Worm (Caenorhabditis elegans) whole organism, L1 larva: Measurements from ENCODE around the gene Y71H10B.1.
A peak's percentile ranks its signal among the peaks of the same experiment; 100 is the strongest.

Experiments used
- C16A3.4 ChIP-seq: fragments of 150-350 bp; optimal IDR thresholded peaks from 2 replicates; lab custom pipeline; 2014; ENCODE audit warnings: missing biosample characterization, missing genetic modification characterization
- alr-1 ChIP-seq: fragments of 200-800 bp; sonication (Bioruptor generic); optimal IDR thresholded peaks from 2 replicates; lab custom pipeline; 2018; ENCODE audit warnings: borderline replicate concordance, mild to moderate bottlenecking, missing genetic modification characterization, missing compliant biosample characterization
- ceh-63 ChIP-seq: fragments of 200-800 bp; sonication (Bioruptor generic); optimal IDR thresholded peaks from 2 replicates; lab custom pipeline; 2018; ENCODE audit warnings: mild to moderate bottlenecking, missing genetic modification characterization, missing compliant biosample characterization
- ceh-82 ChIP-seq, 3 experiments: fragments of 150-350 bp in 1 of 3; sonication (generic microtip) in 2 of 3; optimal IDR thresholded peaks; 2 replicates each; lab custom pipeline; 2014 to 2017; ENCODE audit warnings: missing biosample characterization in 3 of 3, missing genetic modification characterization in 3 of 3
- ces-1 ChIP-seq: fragments of 150-350 bp; optimal IDR thresholded peaks from 2 replicates; lab custom pipeline; 2014; ENCODE audit warnings: missing biosample characterization, missing genetic modification reagents, missing genetic modification characterization
- dpl-1 ChIP-seq, 3 experiments: fragments of 150-350 bp in 2 of 3; sonication (generic microtip) in 1 of 3; optimal IDR thresholded peaks; 2 replicates each; lab custom pipeline; 2014 to 2017; ENCODE audit warnings: missing biosample characterization in 3 of 3, missing genetic modification characterization in 3 of 3, missing genetic modification reagents in 3 of 3
- dsc-1 ChIP-seq: sonication (generic microtip); optimal IDR thresholded peaks from 2 replicates; lab custom pipeline; 2016; ENCODE audit warnings: mild to moderate bottlenecking, missing genetic modification characterization, missing compliant biosample characterization
- efl-1 ChIP-seq, 4 experiments: fragments of 150-350 bp; optimal IDR thresholded peaks in 3 of 4; peaks in 1 of 4; 1 replicate in 1 of 4; 2 replicates in 3 of 4; lab custom pipeline; 2014; ENCODE audit warnings: missing biosample characterization in 2 of 4, missing genetic modification characterization in 2 of 4, missing genetic modification reagents in 2 of 4
- efl-3 ChIP-seq: fragments of 200-800 bp; sonication (Bioruptor generic); optimal IDR thresholded peaks from 2 replicates; lab custom pipeline; 2018; ENCODE audit warnings: mild to moderate bottlenecking, missing genetic modification characterization, missing compliant biosample characterization
- egl-13 ChIP-seq: sonication (generic microtip); optimal IDR thresholded peaks from 2 replicates; lab custom pipeline; 2016; ENCODE audit warnings: missing genotype, missing genetic modification reagents, missing genetic modification characterization, missing compliant biosample characterization
- egl-27 ChIP-seq, 2 experiments: fragments of 150-350 bp in 1 of 2; sonication (generic microtip); optimal IDR thresholded peaks; 3 replicates each; lab custom pipeline; 2017 to 2018; ENCODE audit warnings: missing biosample characterization in 2 of 2, missing genetic modification characterization in 2 of 2, missing genetic modification reagents in 2 of 2
- elt-3 ChIP-seq, 6 experiments: fragments of 150-350 bp in 1 of 6; sonication (generic microtip); optimal IDR thresholded peaks; 2 replicates each; lab custom pipeline; 2017 to 2018; ENCODE audit warnings: missing biosample characterization in 6 of 6, missing genetic modification characterization in 6 of 6, inconsistent platforms in 1 of 6
- ets-5 ChIP-seq: fragments of 200-800 bp; sonication (Bioruptor generic); IDR thresholded peaks from 2 replicates; pipeline ENCODE4 v1.3.6; 2022; ENCODE audit warnings: missing genetic modification characterization, missing compliant biosample characterization
- fkh-8 ChIP-seq: sonication (generic microtip); optimal IDR thresholded peaks from 2 replicates; lab custom pipeline; 2016; ENCODE audit warnings: mild to moderate bottlenecking, missing genetic modification characterization, missing compliant biosample characterization
- fos-1 ChIP-seq: fragments of 150-350 bp; optimal IDR thresholded peaks from 2 replicates; lab custom pipeline; 2014; ENCODE audit warnings: missing biosample characterization, missing genetic modification characterization
- grh-1 ChIP-seq: fragments of 200-800 bp; sonication (Bioruptor generic); IDR thresholded peaks from 2 replicates; pipeline ENCODE4 v1.3.6; 2022; ENCODE audit warnings: missing genetic modification reagents, missing genetic modification characterization, missing compliant biosample characterization
- hlh-17 ChIP-seq: fragments of 200-800 bp; sonication (Bioruptor generic); optimal IDR thresholded peaks from 2 replicates; lab custom pipeline; 2018; ENCODE audit warnings: missing genetic modification characterization, mild to moderate bottlenecking, missing compliant biosample characterization, moderate library complexity, borderline replicate concordance
- isw-1 ChIP-seq: fragments of 200-800 bp; sonication (Bioruptor generic); IDR thresholded peaks from 2 replicates; pipeline ENCODE4 v1.3.6; 2022; ENCODE audit warnings: missing genetic modification characterization, missing compliant biosample characterization
- lin-13 ChIP-seq: fragments of 150-350 bp; optimal IDR thresholded peaks from 2 replicates; lab custom pipeline; 2014; ENCODE audit warnings: missing biosample characterization, missing genetic modification reagents, missing genetic modification characterization
- lin-14 ChIP-seq: fragments of 200-800 bp; sonication (Bioruptor generic); optimal IDR thresholded peaks from 2 replicates; lab custom pipeline; 2018; ENCODE audit warnings: mild to moderate bottlenecking, missing genetic modification characterization, moderate library complexity, missing compliant biosample characterization
- lin-35 ChIP-seq, 2 experiments: fragments of 150-350 bp; optimal IDR thresholded peaks; 2 replicates each; lab custom pipeline; 2014; ENCODE audit warnings: missing biosample characterization in 2 of 2, missing genetic modification characterization in 2 of 2, missing genetic modification reagents in 2 of 2
- lsy-2 ChIP-seq, 2 experiments: fragments of 150-350 bp; optimal IDR thresholded peaks; 2 replicates each; lab custom pipeline; 2014; ENCODE audit warnings: missing biosample characterization in 2 of 2, missing genetic modification characterization in 2 of 2
- mef-2 ChIP-seq: fragments of 150-350 bp; optimal IDR thresholded peaks from 2 replicates; lab custom pipeline; 2014; ENCODE audit warnings: missing biosample characterization, missing genetic modification characterization
- mep-1 ChIP-seq: fragments of 150-350 bp; optimal IDR thresholded peaks from 2 replicates; lab custom pipeline; 2014; ENCODE audit warnings: missing biosample characterization, missing genetic modification characterization
- nhr-11 ChIP-seq: fragments of 150-350 bp; optimal IDR thresholded peaks from 2 replicates; lab custom pipeline; 2014; ENCODE audit warnings: missing biosample characterization, missing genetic modification characterization
- nhr-12 ChIP-seq: sonication (generic microtip); optimal IDR thresholded peaks from 2 replicates; lab custom pipeline; 2017; ENCODE audit warnings: missing biosample characterization, missing genetic modification characterization
- nhr-19 ChIP-seq: fragments of 200-800 bp; sonication (Bioruptor generic); conservative IDR thresholded peaks from 2 replicates; pipeline ENCODE4 v1.3.6; 2022; ENCODE audit warnings: missing genetic modification characterization, missing compliant biosample characterization
- nhr-20 ChIP-seq: sonication (generic microtip); optimal IDR thresholded peaks from 2 replicates; lab custom pipeline; 2016; ENCODE audit warnings: mild to moderate bottlenecking, missing genetic modification characterization, missing compliant biosample characterization
- nhr-237 ChIP-seq: fragments of 150-350 bp; optimal IDR thresholded peaks from 2 replicates; lab custom pipeline; 2014; ENCODE audit warnings: missing biosample characterization, missing genetic modification characterization
- nhr-28 ChIP-seq: fragments of 150-350 bp; optimal IDR thresholded peaks from 2 replicates; lab custom pipeline; 2014; ENCODE audit warnings: missing biosample characterization, missing genetic modification characterization
- nhr-47 ChIP-seq: sonication (generic microtip); optimal IDR thresholded peaks from 2 replicates; lab custom pipeline; 2016; ENCODE audit warnings: mild to moderate bottlenecking, missing genetic modification characterization, moderate library complexity, missing compliant biosample characterization
- nhr-71 ChIP-seq: sonication (generic microtip); optimal IDR thresholded peaks from 2 replicates; lab custom pipeline; 2016; ENCODE audit warnings: mild to moderate bottlenecking, missing genetic modification characterization, moderate library complexity, missing compliant biosample characterization
- pag-3 ChIP-seq: sonication (generic microtip); optimal IDR thresholded peaks from 2 replicates; lab custom pipeline; 2017; ENCODE audit warnings: missing genetic modification characterization, mild to moderate bottlenecking, missing compliant biosample characterization, antibody characterized with exemption, borderline replicate concordance; ENCODE audit not compliant: insufficient read depth
- pax-3 ChIP-seq: fragments of 200-800 bp; sonication (Bioruptor generic); optimal IDR thresholded peaks from 2 replicates; lab custom pipeline; 2018; ENCODE audit warnings: mild to moderate bottlenecking, missing genetic modification characterization, moderate library complexity, missing compliant biosample characterization
- skn-1 ChIP-seq: fragments of 150-350 bp; optimal IDR thresholded peaks from 2 replicates; lab custom pipeline; 2014; ENCODE audit warnings: missing biosample characterization, missing genetic modification characterization
- snpc-4 ChIP-seq: fragments of 150-350 bp; optimal IDR thresholded peaks from 2 replicates; lab custom pipeline; 2014; ENCODE audit warnings: missing biosample characterization, missing genetic modification characterization
- snu-23 ChIP-seq: sonication (generic microtip); optimal IDR thresholded peaks from 2 replicates; lab custom pipeline; 2016; ENCODE audit warnings: missing genetic modification characterization, missing compliant biosample characterization
- sox-4 ChIP-seq: sonication (generic microtip); optimal IDR thresholded peaks from 2 replicates; lab custom pipeline; 2016; ENCODE audit warnings: missing genetic modification characterization, missing compliant biosample characterization
- sptf-1 ChIP-seq: fragments of 150-350 bp; optimal IDR thresholded peaks from 2 replicates; lab custom pipeline; 2014; ENCODE audit warnings: missing biosample characterization, missing genetic modification characterization
- sup-37 ChIP-seq: fragments of 200-800 bp; sonication (Bioruptor generic); optimal IDR thresholded peaks from 2 replicates; lab custom pipeline; 2018; ENCODE audit warnings: mild to moderate bottlenecking, missing genetic modification characterization, missing compliant biosample characterization
- unc-130 ChIP-seq: fragments of 150-350 bp; optimal IDR thresholded peaks from 2 replicates; lab custom pipeline; 2017; ENCODE audit warnings: missing biosample characterization, missing genetic modification characterization, inconsistent platforms
- unc-30 ChIP-seq: sonication (generic microtip); optimal IDR thresholded peaks from 2 replicates; lab custom pipeline; 2017; ENCODE audit warnings: missing biosample characterization, missing genetic modification characterization
- unc-62 ChIP-seq: fragments of 150-350 bp; optimal IDR thresholded peaks from 2 replicates; lab custom pipeline; 2014; ENCODE audit warnings: missing biosample characterization, missing genetic modification reagents, missing genetic modification characterization
- unc-86 ChIP-seq: sonication (generic microtip); optimal IDR thresholded peaks from 2 replicates; lab custom pipeline; 2016; ENCODE audit warnings: missing genetic modification characterization, missing compliant biosample characterization
- zag-1 ChIP-seq: fragments of 150-350 bp; optimal IDR thresholded peaks from 2 replicates; lab custom pipeline; 2014; ENCODE audit warnings: missing biosample characterization, missing genetic modification characterization
- zip-4 ChIP-seq: fragments of 200-800 bp; sonication (Bioruptor generic); optimal IDR thresholded peaks from 2 replicates; lab custom pipeline; 2018; ENCODE audit warnings: mild to moderate bottlenecking, missing genetic modification characterization, moderate library complexity, missing compliant biosample characterization
- ztf-11 ChIP-seq, 2 experiments: sonication (generic microtip); optimal IDR thresholded peaks; 2 replicates each; lab custom pipeline; 2016 to 2017; ENCODE audit warnings: missing genetic modification characterization in 2 of 2, missing biosample characterization in 1 of 2, missing compliant biosample characterization in 1 of 2
- ztf-4 ChIP-seq: fragments of 150-350 bp; optimal IDR thresholded peaks from 2 replicates; lab custom pipeline; 2014; ENCODE audit warnings: missing biosample characterization, missing genetic modification characterization

Gene Y71H10B.1

ce11 chrX:2853963-2854362 is 13.9 kb upstream of the Y71H10B.1 start (continued):
- TF ChIP-seq elt-3 (tag; optimal IDR thresholded peaks at IDR 0.05; lab: Kevin White, UChicago) (no peak), hlh-17 (GFP tag; lab: Kevin White, UChicago) (no peak), isw-1 (GFP tag; lab: Robert Waterston, UW) (no peak), alr-1 (tag; lab: Kevin White, UChicago) (no peak), nhr-12 (tag; lab: Kevin White, UChicago) (no peak), unc-86 (no peak), C16A3.4 (no peak), fkh-8 (tag; lab: Kevin White, UChicago) (peak; percentile 47), lin-13 (GFP tag; lab: Kevin White, UChicago) (no peak), skn-1 (tag; lab: Kevin White, UChicago) (no peak), lin-35 (GFP tag; optimal IDR thresholded peaks at IDR 0.05; lab: Kevin White, UChicago) (no peak), ztf-4 (tag; lab: Kevin White, UChicago) (peak; percentile 35), ceh-82 (tag; optimal IDR thresholded peaks at IDR 0.05; lab: Kevin White, UChicago) (no peak), nhr-47 (peak; percentile 61), efl-1 (optimal IDR thresholded peaks at IDR 0.05; lab: Kevin White, UChicago) (no peak), efl-1 (GFP tag; optimal IDR thresholded peaks at IDR 0.05 in 1 of 2; lab: Kevin White, UChicago) (peak in 1 of 2 experiments; percentile 70), sup-37 (GFP tag; lab: Kevin White, UChicago) (no peak), pax-3 (tag; lab: Kevin White, UChicago) (peak; percentile 89), grh-1 (GFP tag; lab: Robert Waterston, UW) (no peak), lin-14 (GFP tag; lab: Kevin White, UChicago) (no peak), mep-1 (tag; lab: Kevin White, UChicago) (no peak), pag-3 (tag; lab: Kevin White, UChicago) (no peak), sptf-1 (tag; lab: Kevin White, UChicago) (no peak), unc-30 (tag; lab: Kevin White, UChicago) (no peak), ceh-63 (GFP tag; lab: Kevin White, UChicago) (no peak), dpl-1 (GFP tag; optimal IDR thresholded peaks at IDR 0.05; lab: Kevin White, UChicago) (no peak), nhr-237 (tag; lab: Kevin White, UChicago) (no peak)

- TF ChIP-seq egl-27 (tag; optimal IDR thresholded peaks at IDR 0.05; lab: Kevin White, UChicago) (peak; percentile 26 to 45), nhr-11 (tag; lab: Kevin White, UChicago) (no peak), unc-130 (tag; lab: Kevin White, UChicago) (peak; percentile 30), alr-1 (tag; lab: Kevin White, UChicago) (no peak), pax-3 (tag; lab: Kevin White, UChicago) (peak; percentile 67), ztf-4 (tag; lab: Kevin White, UChicago) (peak; percentile 72), nhr-71 (tag; lab: Kevin White, UChicago) (peak; percentile 91), egl-13 (tag; lab: Kevin White, UChicago) (peak; percentile 64), snu-23 (GFP tag; lab: Kevin White, UChicago) (peak; percentile 96), efl-3 (GFP tag; lab: Kevin White, UChicago) (no peak), ces-1 (GFP tag; lab: Kevin White, UChicago) (no peak), dsc-1 (peak; percentile 87), fos-1 (peak; percentile 48), ets-5 (GFP tag; lab: Robert Waterston, UW) (no peak), zag-1 (tag; lab: Kevin White, UChicago) (no peak), unc-62 (GFP tag; lab: Kevin White, UChicago) (no peak), mef-2 (tag; lab: Kevin White, UChicago) (peak; percentile 32), snpc-4 (peak; percentile 18), nhr-19 (GFP tag; lab: Robert Waterston, UW) (peak; percentile 71), lsy-2 (tag; optimal IDR thresholded peaks at IDR 0.05; lab: Kevin White, UChicago) (peak; percentile 55 to 82), sup-37 (GFP tag; lab: Kevin White, UChicago) (no peak), ztf-11 (tag; optimal IDR thresholded peaks at IDR 0.05; lab: Kevin White, UChicago) (peak in 1 of 2 experiments; percentile 71), nhr-28 (tag; lab: Kevin White, UChicago) (no peak), lin-14 (GFP tag; lab: Kevin White, UChicago) (peak; percentile 96), grh-1 (GFP tag; lab: Robert Waterston, UW) (0 out of 2 replicates have a peak, but pooled peaks have one; percentile 27), nhr-12 (tag; lab: Kevin White, UChicago) (no peak), nhr-20 (tag; lab: Kevin White, UChicago) (peak; percentile 91), efl-1 (optimal IDR thresholded peaks at IDR 0.05; lab: Kevin White, UChicago) (peak; percentile 42 to 51), efl-1 (GFP tag; optimal IDR thresholded peaks at IDR 0.05 in 1 of 2; lab: Kevin White, UChicago) (peak; percentile 4 to 91), zip-4 (peak; percentile 43), sox-4 (peak; percentile 51), fkh-8 (tag; lab: Kevin White, UChicago) (peak; percentile 95)
Observed at ce11 chrX:2852388-2852908, 12.4 kb upstream of the Y71H10B.1 start, which contains the start of gene kin-29. Gene kin-29 (minus strand): TSS chrX:2852438.
